Worm (Caenorhabditis elegans): ENCODE measurements around the gene algn-3.

The algn-3 gene

DNA sequence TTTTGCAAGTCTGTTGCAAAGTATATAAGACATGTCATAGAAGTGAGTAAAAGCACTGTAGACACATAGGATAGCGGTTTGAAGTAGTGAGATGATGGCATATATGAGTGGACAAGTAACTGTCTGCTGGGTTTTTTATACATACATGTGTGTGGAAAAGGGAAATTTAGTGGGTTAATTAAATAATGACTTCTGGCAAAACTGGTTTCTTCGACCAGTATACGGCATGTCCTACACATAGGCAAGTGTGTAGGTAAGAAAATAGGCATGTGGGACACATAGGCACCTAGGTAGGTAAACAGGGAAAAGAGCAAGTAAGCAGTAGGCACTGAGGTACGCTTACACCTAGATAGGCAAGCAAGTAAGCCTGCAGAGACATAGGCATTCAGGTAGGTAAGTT is 38.0 kb downstream of the algn-3 start, which contains the start of gene col-87:
Gene col-87, minus strand, starts transcription at position 101 of the 400 bp plus-strand sequence.
- no peak for TF ChIP-seq ceh-58 (GFP tag; IDR thresholded peaks at IDR 0.05)
- TF ChIP-seq gei-17 (GFP tag; optimal IDR thresholded peaks at IDR 0.05), result no peak
- TF ChIP-seq aptf-2 (GFP tag; conservative IDR thresholded peaks at IDR 0.05), result no peak
- TF ChIP-seq T07F8.4 (tag; optimal IDR thresholded peaks at IDR 0.05), result no peak
- TF ChIP-seq ceh-40 (GFP tag; IDR thresholded peaks at IDR 0.05), result no peak
- no peak for TF ChIP-seq F49E8.2 (tag; optimal IDR thresholded peaks at IDR 0.05; ENCODE audit: insufficient read depth)
- no peak for TF ChIP-seq B0035.1 (tag; optimal IDR thresholded peaks at IDR 0.05)
- no peak for TF ChIP-seq aptf-3 (GFP tag; IDR thresholded peaks at IDR 0.05)
- no peak for TF ChIP-seq madf-10 (tag; optimal IDR thresholded peaks at IDR 0.05)

- TF ChIP-seq zfh-2 (GFP tag; conservative IDR thresholded peaks at IDR 0.05), result peak; percentile 87
- TF ChIP-seq egrh-3 (GFP tag; IDR thresholded peaks at IDR 0.05), result peak; percentile 89
- TF ChIP-seq F37B4.10 (GFP tag; IDR thresholded peaks at IDR 0.05), result 0 out of 2 replicates have a peak, but pooled peaks have one; percentile 39
- TF ChIP-seq die-1 (tag; optimal IDR thresholded peaks at IDR 0.05), result no peak
- TF ChIP-seq unc-62 (GFP tag; optimal IDR thresholded peaks at IDR 0.05), result no peak
- no peak for TF ChIP-seq Y67H2A.10 (GFP tag; conservative IDR thresholded peaks at IDR 0.05)
Measured at ce11 chrII:14091182-14091581, 41.5 kb downstream of the algn-3 start.

- no peak for TF ChIP-seq fkh-3 (tag; optimal IDR thresholded peaks at IDR 0.05)
- TF ChIP-seq madf-10 (tag; optimal IDR thresholded peaks at IDR 0.05), result no peak
- no peak for TF ChIP-seq ceh-100 (GFP tag; IDR thresholded peaks at IDR 0.05)
- 0 out of 2 replicates have a peak, but pooled peaks have one; percentile 11 for TF ChIP-seq mcd-1 (GFP tag; IDR thresholded peaks at IDR 0.05)
- TF ChIP-seq nhr-90 (tag; optimal IDR thresholded peaks at IDR 0.05), result no peak
- peak; percentile 62; the same call in 1 of the 2 replicates for TF ChIP-seq nfya-2 (GFP tag; IDR thresholded peaks at IDR 0.05)
- no peak for TF ChIP-seq athp-1 (tag; optimal IDR thresholded peaks at IDR 0.05)
- TF ChIP-seq egrh-3 (GFP tag; IDR thresholded peaks at IDR 0.05), result peak; percentile 40; the same call in 1 of the 2 replicates
- peak; percentile 66 for TF ChIP-seq zfh-2 (GFP tag; conservative IDR thresholded peaks at IDR 0.05)
- no peak for TF ChIP-seq Y53F4B.3 (GFP tag; IDR thresholded peaks at IDR 0.05)
- peak; percentile 15 for TF ChIP-seq him-1 (tag; optimal IDR thresholded peaks at IDR 0.05)
- no peak for TF ChIP-seq lir-1 (GFP tag; conservative IDR thresholded peaks at IDR 0.05)
- peak; percentile 94 for TF ChIP-seq nfyb-1 (GFP tag; IDR thresholded peaks at IDR 0.05)
Measured at ce11 chrII:14089796-14090372, 42.7 kb downstream of the algn-3 start.

DNA sequence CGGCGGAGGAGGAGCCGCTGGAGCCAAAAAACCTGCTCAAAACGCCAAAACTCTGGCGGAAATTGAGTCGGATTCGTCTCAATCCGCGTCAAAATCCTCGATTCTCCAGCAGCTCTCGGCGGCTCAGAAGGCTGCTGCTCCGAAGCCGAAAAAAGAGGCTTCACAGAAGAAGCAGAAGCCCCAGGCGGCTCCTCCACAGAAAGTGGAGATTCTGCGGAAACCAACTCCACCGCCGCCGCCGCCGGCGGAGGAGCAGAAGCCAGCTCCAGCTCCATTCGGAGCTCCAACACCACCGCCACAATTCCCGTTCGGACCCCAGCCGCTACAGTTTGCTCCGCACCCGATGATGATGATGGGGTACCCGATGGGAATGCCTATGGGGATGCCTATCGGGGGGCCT is 45.7 kb downstream of the algn-3 start:
- TF ChIP-seq ceh-58 (GFP tag; IDR thresholded peaks at IDR 0.05), result no peak
- no peak for TF ChIP-seq lin-26 (GFP tag; IDR thresholded peaks at IDR 0.05)
- TF ChIP-seq mes-4 (tag; optimal IDR thresholded peaks at IDR 0.05), result no peak
- TF ChIP-seq C17E4.6 (GFP tag; IDR thresholded peaks at IDR 0.05), result no peak
- no peak for TF ChIP-seq tlf-1 (GFP tag; optimal IDR thresholded peaks at IDR 0.05)
- no peak for TF ChIP-seq F57C9.4 (tag; optimal IDR thresholded peaks at IDR 0.05)
- TF ChIP-seq egrh-3 (GFP tag; IDR thresholded peaks at IDR 0.05), result peak; percentile 93
- TF ChIP-seq F22D6.2 (tag; optimal IDR thresholded peaks at IDR 0.05), result no peak
- TF ChIP-seq F52B5.7 (tag; optimal IDR thresholded peaks at IDR 0.05), result no peak
- no peak for TF ChIP-seq ZK185.1 (tag; optimal IDR thresholded peaks at IDR 0.05; ENCODE audit: poor library complexity, severe bottlenecking)
- 0 out of 2 replicates have a peak, but pooled peaks have one; percentile 7 for TF ChIP-seq mcd-1 (GFP tag; IDR thresholded peaks at IDR 0.05)
- TF ChIP-seq rcor-1 (GFP tag; IDR thresholded peaks at IDR 0.05), result no peak
- TF ChIP-seq snpc-1.1 (tag; optimal IDR thresholded peaks at IDR 0.05; ENCODE audit: insufficient read depth), result no peak
- no peak for TF ChIP-seq snpc-3.4 (tag; optimal IDR thresholded peaks at IDR 0.05)
- TF ChIP-seq K11D2.4 (GFP tag; IDR thresholded peaks at IDR 0.05), result no peak
- TF ChIP-seq F57A8.1 (GFP tag; optimal IDR thresholded peaks at IDR 0.05), result no peak
- TF ChIP-seq ceh-27 (GFP tag; optimal IDR thresholded peaks at IDR 0.05), result no peak
- TF ChIP-seq chd-7 (tag; optimal IDR thresholded peaks at IDR 0.05), result no peak
- no peak for TF ChIP-seq efl-1 (GFP tag; optimal IDR thresholded peaks at IDR 0.05)
- TF ChIP-seq zfh-2 (GFP tag; conservative IDR thresholded peaks at IDR 0.05), result peak; percentile 87
- TF ChIP-seq ccch-3 (GFP tag; optimal IDR thresholded peaks at IDR 0.05), result no peak
- TF ChIP-seq ztf-3 (GFP tag; optimal IDR thresholded peaks at IDR 0.05), result no peak
- no peak for TF ChIP-seq madf-8 (GFP tag; conservative IDR thresholded peaks at IDR 0.05)

All from whole organism, young adult.